Fruit fly (Drosophila melanogaster): ENCODE data around the gene CG17375.

DNA sequence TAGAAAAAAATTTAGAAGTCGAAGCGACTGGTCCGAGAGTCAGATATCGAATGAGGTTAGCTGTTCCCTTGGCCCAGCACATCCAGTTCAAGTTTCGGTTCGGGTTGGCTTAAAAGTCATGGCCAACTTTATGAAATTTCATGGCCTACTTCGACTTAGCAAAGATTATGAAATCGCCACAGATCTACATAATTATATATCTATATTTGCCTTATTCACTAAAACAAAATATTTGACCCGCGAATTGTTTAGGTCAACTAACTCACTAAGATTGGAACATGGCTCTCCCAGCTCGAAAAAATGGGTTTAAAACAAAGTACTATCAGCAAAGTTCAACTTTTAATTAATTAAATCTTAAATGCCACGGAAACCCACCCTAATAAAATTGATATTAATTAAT lies 4.8 kb downstream of the CG17375 start, which contains the start of gene CG17376:
- TF ChIP-seq bab1 (GFP tag; optimal IDR thresholded peaks at IDR 0.05) (no peak), CG7101 (tag; optimal IDR thresholded peaks at IDR 0.05) (no peak), tj (GFP tag; optimal IDR thresholded peaks at IDR 0.05) (no peak), kay (GFP tag; ENCODE audit: borderline replicate concordance) (no peak), CG33017 (tag; optimal IDR thresholded peaks at IDR 0.05) (no peak), CG5204 (GFP tag; optimal IDR thresholded peaks at IDR 0.05) (no peak), CG12768 (GFP tag; optimal IDR thresholded peaks at IDR 0.05) (no peak), Crg-1 (GFP tag; optimal IDR thresholded peaks at IDR 0.05) (no peak), Mnt (GFP tag; optimal IDR thresholded peaks at IDR 0.05) (no peak), CG1620 (GFP tag; optimal IDR thresholded peaks at IDR 0.05) (no peak), CG14711 (tag; optimal IDR thresholded peaks at IDR 0.05) (no peak)

Measured in whole organism, adult.